Worm (Caenorhabditis elegans) whole organism, young adult: ENCODE results near the gene nmad-1.

Experiments used
- C17E4.6 ChIP-seq: fragments of 200-800 bp; sonication (Bioruptor generic); IDR thresholded peaks from 2 replicates; pipeline ENCODE4 v1.3.6; 2022; ENCODE audit warnings: missing genetic modification reagents, missing genetic modification characterization, missing compliant biosample characterization
- F10E7.11 ChIP-seq: sonication (generic microtip); optimal IDR thresholded peaks from 2 replicates; lab custom pipeline; 2017; ENCODE audit warnings: mild to moderate bottlenecking, missing genetic modification characterization, moderate library complexity, missing compliant biosample characterization
- F23B12.7 ChIP-seq: sonication (generic microtip); optimal IDR thresholded peaks from 2 replicates; lab custom pipeline; 2017; ENCODE audit warnings: missing genetic modification characterization, mild to moderate bottlenecking, missing compliant biosample characterization, antibody characterized with exemption, moderate library complexity; ENCODE audit not compliant: insufficient read depth
- F37B4.10 ChIP-seq: fragments of 200-800 bp; sonication (Bioruptor generic); IDR thresholded peaks from 2 replicates; pipeline ENCODE4 v1.3.6; 2022; ENCODE audit warnings: missing genetic modification characterization, missing compliant biosample characterization
- F52B5.7 ChIP-seq: sonication (generic microtip); optimal IDR thresholded peaks from 2 replicates; lab custom pipeline; 2016; ENCODE audit warnings: mild to moderate bottlenecking, missing genetic modification characterization, missing compliant biosample characterization
- F55B11.4 ChIP-seq: sonication (generic microtip); optimal IDR thresholded peaks from 2 replicates; lab custom pipeline; 2016; ENCODE audit warnings: missing compliant biosample characterization, missing genetic modification characterization, borderline replicate concordance; ENCODE audit not compliant: insufficient read depth
- F57A8.1 ChIP-seq: fragments of 200-800 bp; sonication (Bioruptor generic); optimal IDR thresholded peaks from 2 replicates; lab custom pipeline; 2018; ENCODE audit warnings: mild to moderate bottlenecking, missing genetic modification characterization, moderate library complexity, missing compliant biosample characterization
- K11D2.4 ChIP-seq: fragments of 200-800 bp; sonication (Bioruptor generic); IDR thresholded peaks from 2 replicates; pipeline ENCODE4 v1.3.6; 2022; ENCODE audit warnings: missing genetic modification reagents, missing genetic modification characterization, missing compliant biosample characterization
- K12H6.12 ChIP-seq: fragments of 200-800 bp; sonication (Bioruptor generic); optimal IDR thresholded peaks from 2 replicates; lab custom pipeline; 2018; ENCODE audit warnings: mild to moderate bottlenecking, missing genetic modification characterization, missing compliant biosample characterization
- Y53F4B.3 ChIP-seq: fragments of 200-800 bp; sonication (Bioruptor generic); IDR thresholded peaks from 2 replicates; pipeline ENCODE4 v1.3.6; 2022; ENCODE audit warnings: missing genetic modification reagents, missing genetic modification characterization, missing compliant biosample characterization
- Y56A3A.18 ChIP-seq: fragments of 200-800 bp; sonication (Bioruptor generic); IDR thresholded peaks from 2 replicates; pipeline ENCODE4 v1.3.6; 2022; ENCODE audit warnings: missing genetic modification reagents, missing genetic modification characterization, missing compliant biosample characterization
- Y95B8A.8 ChIP-seq: fragments of 200-800 bp; sonication (Bioruptor generic); IDR thresholded peaks from 2 replicates; pipeline ENCODE4 v1.3.6; 2022; ENCODE audit warnings: missing genetic modification reagents, missing genetic modification characterization, missing compliant biosample characterization
- atf-7 ChIP-seq: sonication (generic microtip); optimal IDR thresholded peaks from 2 replicates; lab custom pipeline; 2017; ENCODE audit warnings: mild to moderate bottlenecking, missing genetic modification characterization, missing compliant biosample characterization
- ceh-100 ChIP-seq: fragments of 200-800 bp; sonication (Bioruptor generic); IDR thresholded peaks from 2 replicates; pipeline ENCODE4 v1.3.6; 2022; ENCODE audit warnings: missing genetic modification reagents, missing genetic modification characterization, missing compliant biosample characterization
- ceh-58 ChIP-seq: fragments of 200-800 bp; sonication (Bioruptor generic); IDR thresholded peaks from 2 replicates; pipeline ENCODE4 v1.3.6; 2022; ENCODE audit warnings: missing genetic modification characterization, missing compliant biosample characterization
- egrh-3 ChIP-seq: fragments of 200-800 bp; sonication (Bioruptor generic); IDR thresholded peaks from 2 replicates; pipeline ENCODE4 v1.3.6; 2022; ENCODE audit warnings: missing genetic modification reagents, missing genetic modification characterization, missing compliant biosample characterization
- ekl-4 ChIP-seq: fragments of 200-800 bp; sonication (Bioruptor generic); IDR thresholded peaks from 2 replicates; pipeline ENCODE4 v1.3.6; 2022; ENCODE audit warnings: missing genetic modification reagents, missing genetic modification characterization, missing compliant biosample characterization
- fkh-3 ChIP-seq: sonication (generic microtip); optimal IDR thresholded peaks from 2 replicates; lab custom pipeline; 2016; ENCODE audit warnings: mild to moderate bottlenecking, missing genetic modification characterization, missing compliant biosample characterization
- hlh-12 ChIP-seq: sonication (generic microtip); optimal IDR thresholded peaks from 2 replicates; lab custom pipeline; 2016; ENCODE audit warnings: missing genetic modification characterization, missing compliant biosample characterization
- hmg-1.2 ChIP-seq: fragments of 200-800 bp; sonication (Bioruptor generic); IDR thresholded peaks from 2 replicates; pipeline ENCODE4 v1.3.6; 2022; ENCODE audit warnings: missing genetic modification reagents, missing genetic modification characterization, missing compliant biosample characterization
- lin-26 ChIP-seq: fragments of 200-800 bp; sonication (Bioruptor generic); IDR thresholded peaks from 2 replicates; pipeline ENCODE4 v1.3.6; 2022; ENCODE audit warnings: missing genetic modification reagents, missing genetic modification characterization, missing compliant biosample characterization
- madf-10 ChIP-seq: sonication (generic microtip); optimal IDR thresholded peaks from 2 replicates; lab custom pipeline; 2016; ENCODE audit warnings: mild to moderate bottlenecking, missing genetic modification characterization, missing compliant biosample characterization
- madf-8 ChIP-seq: fragments of 200-800 bp; sonication (Bioruptor generic); conservative IDR thresholded peaks from 2 replicates; pipeline ENCODE4 v1.3.6; 2022; ENCODE audit warnings: missing genetic modification reagents, missing genetic modification characterization, missing compliant biosample characterization
- mcd-1 ChIP-seq: fragments of 200-800 bp; sonication (Bioruptor generic); IDR thresholded peaks from 2 replicates; pipeline ENCODE4 v1.3.6; 2022; ENCODE audit warnings: missing genetic modification reagents, missing genetic modification characterization, missing compliant biosample characterization
- mes-4 ChIP-seq: sonication (generic microtip); optimal IDR thresholded peaks from 2 replicates; lab custom pipeline; 2016; ENCODE audit warnings: missing genotype, missing genetic modification characterization, missing compliant biosample characterization
- nfya-1 ChIP-seq: sonication (generic microtip); optimal IDR thresholded peaks from 2 replicates; lab custom pipeline; 2017; ENCODE audit warnings: antibody characterized with exemption, missing compliant biosample characterization, missing genetic modification characterization, borderline replicate concordance; ENCODE audit not compliant: insufficient read depth
- nfya-2 ChIP-seq: fragments of 200-800 bp; sonication (Bioruptor generic); IDR thresholded peaks from 2 replicates; pipeline ENCODE4 v1.3.6; 2022; ENCODE audit warnings: missing genetic modification reagents, missing genetic modification characterization, missing compliant biosample characterization
- nhr-120 ChIP-seq: fragments of 200-800 bp; sonication (Bioruptor generic); IDR thresholded peaks from 2 replicates; pipeline ENCODE4 v1.3.6; 2022; ENCODE audit warnings: missing genetic modification characterization, missing compliant biosample characterization
- nhr-90 ChIP-seq: sonication (generic microtip); optimal IDR thresholded peaks from 2 replicates; lab custom pipeline; 2016; ENCODE audit warnings: missing genotype, mild to moderate bottlenecking, missing genetic modification characterization, missing compliant biosample characterization
- pha-4 ChIP-seq: fragments of 150-350 bp; sonication (generic microtip); optimal IDR thresholded peaks from 2 replicates; lab custom pipeline; 2014; ENCODE audit warnings: missing biosample characterization, missing genetic modification reagents, missing genetic modification characterization
- tbx-9 ChIP-seq: sonication (generic microtip); optimal IDR thresholded peaks from 2 replicates; lab custom pipeline; 2016; ENCODE audit warnings: borderline replicate concordance, missing genetic modification characterization, inconsistent platforms, missing compliant biosample characterization
- unc-62 ChIP-seq: fragments of 150-350 bp; optimal IDR thresholded peaks from 2 replicates; lab custom pipeline; 2014; ENCODE audit warnings: missing biosample characterization, missing genetic modification reagents, missing genetic modification characterization
- xnd-1 ChIP-seq: sonication (generic microtip); optimal IDR thresholded peaks from 2 replicates; lab custom pipeline; 2016; ENCODE audit warnings: missing genotype, missing genetic modification reagents, missing genetic modification characterization, missing compliant biosample characterization
- zfh-2 ChIP-seq: fragments of 200-800 bp; sonication (Bioruptor generic); conservative IDR thresholded peaks from 2 replicates; pipeline ENCODE4 v1.3.6; 2022; ENCODE audit warnings: missing genetic modification reagents, missing genetic modification characterization, missing compliant biosample characterization
- ztf-28 ChIP-seq: fragments of 200-800 bp; sonication (Bioruptor generic); IDR thresholded peaks from 2 replicates; pipeline ENCODE4 v1.3.6; 2022; ENCODE audit warnings: missing genetic modification reagents, missing genetic modification characterization, missing compliant biosample characterization

nmad-1 gene

ce11 chrIII:5505474-5506022 lies 49.2 kb downstream of the nmad-1 start:
- TF ChIP-seq F37B4.10 (GFP tag; lab: Robert Waterston, UW) (no peak), xnd-1 (no peak), ztf-28 (GFP tag; lab: Robert Waterston, UW) (no peak), nfya-1 (tag; lab: Kevin White, UChicago) (no peak), mcd-1 (0 out of 2 replicates have a peak, but pooled peaks have one; percentile 6), F55B11.4 (tag; lab: Kevin White, UChicago) (no peak), nhr-90 (no peak), ceh-100 (GFP tag; lab: Robert Waterston, UW) (peak; percentile 26; the same call in 1 of the 2 replicates), zfh-2 (GFP tag; lab: Robert Waterston, UW) (peak; percentile 69), ekl-4 (GFP tag; lab: Robert Waterston, UW) (no peak), hlh-12 (no peak), F23B12.7 (tag; lab: Kevin White, UChicago) (no peak), atf-7 (no peak), fkh-3 (no peak), madf-10 (tag; lab: Kevin White, UChicago) (no peak), hmg-1.2 (0 out of 2 replicates have a peak, but pooled peaks have one; percentile 6), F57A8.1 (no peak), F10E7.11 (tag; lab: Kevin White, UChicago) (no peak), ceh-58 (GFP tag; lab: Robert Waterston, UW) (no peak), unc-62 (GFP tag; lab: Kevin White, UChicago) (no peak), mes-4 (tag; lab: Kevin White, UChicago) (no peak), F52B5.7 (tag; lab: Kevin White, UChicago) (no peak), K12H6.12 (tag; lab: Kevin White, UChicago) (no peak), K11D2.4 (no peak), tbx-9 (tag; lab: Kevin White, UChicago) (no peak), madf-8 (GFP tag; lab: Robert Waterston, UW) (no peak), lin-26 (GFP tag; lab: Robert Waterston, UW) (no peak), Y56A3A.18 (GFP tag; lab: Robert Waterston, UW) (no peak), Y53F4B.3 (GFP tag; lab: Robert Waterston, UW) (no peak), C17E4.6 (GFP tag; lab: Robert Waterston, UW) (no peak), pha-4 (tag; lab: Kevin White, UChicago) (no peak)

ce11 chrIII:5504725-5505473 lies 49.8 kb downstream of the nmad-1 start:
- TF ChIP-seq lin-26 (GFP tag; lab: Robert Waterston, UW) (peak; percentile 37; the same call in 1 of the 2 replicates), mcd-1 (0 out of 2 replicates have a peak, but pooled peaks have one; percentile 21), nfya-2 (GFP tag; lab: Robert Waterston, UW) (0 out of 2 replicates have a peak, but pooled peaks have one; percentile 56), ceh-100 (GFP tag; lab: Robert Waterston, UW) (no peak), zfh-2 (GFP tag; lab: Robert Waterston, UW) (peak; percentile 88), egrh-3 (GFP tag; lab: Robert Waterston, UW) (peak; percentile 72), nhr-120 (no peak), Y95B8A.8 (GFP tag; lab: Robert Waterston, UW) (no peak), ekl-4 (GFP tag; lab: Robert Waterston, UW) (0 out of 2 replicates have a peak, but pooled peaks have one; percentile 14)
